Fruit fly (Drosophila melanogaster) whole organism, pupa: ENCODE data around the gene Srg1.

Experiments used
- CG13204 ChIP-seq: fragments of 200-800 bp; sonication (Bioruptor generic); optimal IDR thresholded peaks from 2 replicates; lab custom pipeline; 2018; ENCODE audit warnings: missing biosample characterization, mild to moderate bottlenecking, missing genetic modification characterization, moderate library complexity
- CG32121 ChIP-seq: fragments of 200-800 bp; sonication (Bioruptor generic); IDR thresholded peaks from 2 replicates; pipeline ENCODE4 v1.3.6; 2022; ENCODE audit warnings: missing biosample characterization, missing genetic modification characterization
- CG34367 ChIP-seq: fragments of 200-800 bp; sonication (Bioruptor generic); optimal IDR thresholded peaks from 2 replicates; lab custom pipeline; 2018; ENCODE audit warnings: missing biosample characterization, mild to moderate bottlenecking, missing genetic modification characterization
- CG4496 ChIP-seq: fragments of 200-800 bp; sonication (Bioruptor generic); IDR thresholded peaks from 3 replicates; pipeline ENCODE4 v1.3.6; 2022; ENCODE audit warnings: missing biosample characterization, missing genetic modification characterization
- Pif1B ChIP-seq: fragments of 200-800 bp; sonication (Bioruptor generic); optimal IDR thresholded peaks from 3 replicates; lab custom pipeline; 2016; ENCODE audit warnings: missing biosample characterization, missing genetic modification characterization
- fd96Ca ChIP-seq: fragments of 200-800 bp; sonication (Bioruptor generic); IDR thresholded peaks from 3 replicates; pipeline ENCODE4 v1.3.6; 2022; ENCODE audit warnings: missing biosample characterization, missing genetic modification characterization
- gl ChIP-seq: fragments of 200-800 bp; sonication (Bioruptor generic); optimal IDR thresholded peaks from 2 replicates; lab custom pipeline; 2018; ENCODE audit warnings: missing biosample characterization, mild to moderate bottlenecking, missing genetic modification characterization
- rn ChIP-seq: fragments of 200-800 bp; sonication (Bioruptor generic); IDR thresholded peaks from 2 replicates; pipeline ENCODE4 v1.3.6; 2022; ENCODE audit warnings: missing biosample characterization, missing genetic modification characterization

dm6 chr3R:24851429-24851828 lies 13.1 kb downstream of the Srg1 start, which contains the start of gene Nct:
- TF ChIP-seq CG34367 (no peak), Pif1B (GFP tag; lab: Kevin White, UChicago) (no peak), CG13204 (no peak), rn (GFP tag; lab: Robert Waterston, UW) (no peak), gl (tag; lab: Kevin White, UChicago) (no peak), CG4496 (GFP tag; lab: Robert Waterston, UW) (no peak), CG32121 (GFP tag; lab: Robert Waterston, UW) (no peak), fd96Ca (GFP tag; lab: Robert Waterston, UW) (no peak)
